Fruit fly (Drosophila melanogaster) whole organism, embryonic: ENCODE measurements around the gene Rpn1.

Source experiments
- Antp ChIP-seq: fragments of 200-800 bp; sonication (Bioruptor generic); optimal IDR thresholded peaks from 3 replicates; lab custom pipeline; 2016; ENCODE audit warnings: missing biosample characterization, missing genetic modification characterization
- Atf3 ChIP-seq: fragments of 200-800 bp; sonication (Bioruptor generic); optimal IDR thresholded peaks from 3 replicates; lab custom pipeline; 2016; ENCODE audit warnings: missing biosample characterization, missing genetic modification characterization
- Bdp1 ChIP-seq: fragments of 200-800 bp; sonication (Bioruptor generic); optimal IDR thresholded peaks from 3 replicates; lab custom pipeline; 2016; ENCODE audit warnings: missing biosample characterization, missing genetic modification characterization
- CG1024 ChIP-seq: fragments of 200-800 bp; sonication (Bioruptor generic); IDR thresholded peaks from 2 replicates; pipeline ENCODE4 v1.3.6; 2022; ENCODE audit warnings: missing biosample characterization, missing genetic modification characterization
- CG10543 ChIP-seq: fragments of 200-800 bp; sonication (Bioruptor generic); optimal IDR thresholded peaks from 3 replicates; lab custom pipeline; 2017; ENCODE audit warnings: missing biosample characterization, mild to moderate bottlenecking, missing genetic modification characterization, moderate library complexity
- CG10979 ChIP-seq: fragments of 200-800 bp; sonication (Bioruptor generic); optimal IDR thresholded peaks from 2 replicates; lab custom pipeline; 2018; ENCODE audit warnings: missing biosample characterization, mild to moderate bottlenecking, missing genetic modification characterization, moderate library complexity
- CG11085 ChIP-seq: fragments of 200-800 bp; sonication (Bioruptor generic); IDR thresholded peaks from 2 replicates; pipeline ENCODE4 v1.3.6; 2022; ENCODE audit warnings: missing biosample characterization, missing genetic modification characterization
- CG11695 ChIP-seq: fragments of 200-800 bp; sonication (Bioruptor generic); IDR thresholded peaks from 3 replicates; pipeline ENCODE4 v1.3.6; 2022; ENCODE audit warnings: missing biosample characterization, missing genetic modification characterization
- CG12236 ChIP-seq: fragments of 200-800 bp; sonication (Bioruptor generic); optimal IDR thresholded peaks from 2 replicates; lab custom pipeline; 2016; ENCODE audit warnings: missing biosample characterization, missing genetic modification characterization
- CG12659 ChIP-seq: fragments of 200-800 bp; sonication (Bioruptor generic); optimal IDR thresholded peaks from 3 replicates; lab custom pipeline; 2017; ENCODE audit warnings: mild to moderate bottlenecking, missing biosample characterization, missing genetic modification reagents, missing genetic modification characterization
- CG15601 ChIP-seq: fragments of 200-800 bp; sonication (Bioruptor generic); optimal IDR thresholded peaks from 3 replicates; lab custom pipeline; 2019; ENCODE audit warnings: missing biosample characterization, mild to moderate bottlenecking, missing genetic modification characterization, moderate library complexity
- CG17328 ChIP-seq: fragments of 200-800 bp; sonication (Bioruptor generic); IDR thresholded peaks from 2 replicates; pipeline ENCODE4 v1.3.6; 2022; ENCODE audit warnings: missing biosample characterization, missing genetic modification characterization
- CG17385 ChIP-seq: fragments of 200-800 bp; sonication (Bioruptor generic); optimal IDR thresholded peaks from 3 replicates; lab custom pipeline; 2018; ENCODE audit warnings: missing biosample characterization, mild to moderate bottlenecking, missing genetic modification characterization
- CG18011 ChIP-seq: fragments of 200-800 bp; sonication (Bioruptor generic); optimal IDR thresholded peaks from 2 replicates; lab custom pipeline; 2017; ENCODE audit warnings: missing biosample characterization, missing genetic modification characterization, mild to moderate bottlenecking, moderate library complexity, missing genotype
- CG4404 ChIP-seq: fragments of 200-800 bp; sonication (Bioruptor generic); IDR thresholded peaks from 2 replicates; pipeline ENCODE4 v1.3.6; 2022; ENCODE audit warnings: missing biosample characterization, missing genetic modification characterization
- CG4730 ChIP-seq: fragments of 200-800 bp; sonication (Bioruptor generic); IDR thresholded peaks from 2 replicates; pipeline ENCODE4 v1.3.6; 2022; ENCODE audit warnings: missing biosample characterization, missing genetic modification characterization
- CG6175 ChIP-seq: fragments of 200-800 bp; sonication (Bioruptor generic); IDR thresholded peaks from 3 replicates; pipeline ENCODE4 v1.3.6; 2022; ENCODE audit warnings: missing biosample characterization, missing genetic modification characterization
- CG6813 ChIP-seq: fragments of 200-800 bp; sonication (Bioruptor generic); optimal IDR thresholded peaks from 2 replicates; lab custom pipeline; 2017; ENCODE audit warnings: missing biosample characterization, missing genetic modification characterization, mild to moderate bottlenecking, moderate library complexity, missing genetic modification reagents
- CG7745 ChIP-seq: fragments of 200-800 bp; sonication (Bioruptor generic); optimal IDR thresholded peaks from 2 replicates; lab custom pipeline; 2018; ENCODE audit warnings: missing biosample characterization, mild to moderate bottlenecking, missing genetic modification characterization, moderate library complexity
- CG9437 ChIP-seq: fragments of 200-800 bp; sonication (Bioruptor generic); optimal IDR thresholded peaks from 2 replicates; lab custom pipeline; 2018; ENCODE audit warnings: missing biosample characterization, mild to moderate bottlenecking, missing genetic modification characterization
- CTCF ChIP-seq: fragments of 200-800 bp; sonication (Bioruptor generic); optimal IDR thresholded peaks from 2 replicates; lab custom pipeline; 2017; ENCODE audit warnings: missing biosample characterization, mild to moderate bottlenecking, missing genetic modification characterization, moderate library complexity
- Deaf1 ChIP-seq: fragments of 200-800 bp; optimal IDR thresholded peaks from 3 replicates; lab custom pipeline; 2019; ENCODE audit warnings: missing biosample characterization, mild to moderate bottlenecking, missing genetic modification characterization, moderate library complexity
- Dfd ChIP-seq, 2 experiments: fragments of >200 bp; optimal IDR thresholded peaks; 2 replicates each; lab custom pipeline; 2017; ENCODE audit warnings: missing biosample characterization in 2 of 2, missing genetic modification characterization in 2 of 2
- Dp ChIP-seq: fragments of 200-800 bp; sonication (Bioruptor generic); optimal IDR thresholded peaks from 2 replicates; lab custom pipeline; 2018; ENCODE audit warnings: missing biosample characterization, mild to moderate bottlenecking, missing genetic modification characterization, moderate library complexity
- ERR ChIP-seq: fragments of 200-800 bp; sonication (Bioruptor generic); optimal IDR thresholded peaks from 2 replicates; lab custom pipeline; 2016; ENCODE audit warnings: missing biosample characterization, missing genetic modification characterization
- Fer2 ChIP-seq: fragments of 200-800 bp; sonication (Bioruptor generic); optimal IDR thresholded peaks from 2 replicates; lab custom pipeline; 2018; ENCODE audit warnings: missing biosample characterization, mild to moderate bottlenecking, missing genetic modification characterization, moderate library complexity
- H2.0 ChIP-seq: fragments of 200-800 bp; sonication (Bioruptor generic); IDR thresholded peaks from 2 replicates; pipeline ENCODE4 v1.3.6; 2022; ENCODE audit warnings: missing biosample characterization, missing genetic modification characterization
- Max ChIP-seq: fragments of 200-800 bp; sonication (Bioruptor generic); optimal IDR thresholded peaks from 2 replicates; lab custom pipeline; 2016; ENCODE audit warnings: missing biosample characterization, mild to moderate bottlenecking, missing genetic modification characterization
- NfI ChIP-seq: fragments of 200-800 bp; sonication (Bioruptor generic); optimal IDR thresholded peaks from 3 replicates; lab custom pipeline; 2018; ENCODE audit warnings: missing biosample characterization, mild to moderate bottlenecking, missing genetic modification characterization, moderate library complexity
- Rfx ChIP-seq: fragments of 200-800 bp; sonication (Bioruptor generic); IDR thresholded peaks from 2 replicates; pipeline ENCODE4 v1.3.6; 2022; ENCODE audit warnings: missing biosample characterization, missing genetic modification characterization
- Sox102F ChIP-seq: fragments of 200-800 bp; sonication (Bioruptor generic); optimal IDR thresholded peaks from 2 replicates; lab custom pipeline; 2018; ENCODE audit warnings: missing biosample characterization, mild to moderate bottlenecking, missing genetic modification characterization, moderate library complexity
- Xrp1 ChIP-seq: fragments of 200-800 bp; sonication (Bioruptor generic); IDR thresholded peaks from 2 replicates; pipeline ENCODE4 v1.3.6; 2022; ENCODE audit warnings: missing biosample characterization, missing genetic modification characterization
- ab ChIP-seq: fragments of 200-800 bp; sonication (Bioruptor generic); optimal IDR thresholded peaks from 2 replicates; lab custom pipeline; 2016; ENCODE audit warnings: missing biosample characterization, missing genetic modification characterization
- bowl ChIP-seq: fragments of 200-800 bp; sonication (Bioruptor generic); IDR thresholded peaks from 2 replicates; pipeline ENCODE4 v1.3.6; 2022; ENCODE audit warnings: missing biosample characterization, missing genetic modification characterization
- chinmo ChIP-seq: fragments of 200-800 bp; sonication (Bioruptor generic); IDR thresholded peaks from 4 replicates; pipeline ENCODE4 v1.3.6; 2022; ENCODE audit warnings: missing biosample characterization, missing genetic modification characterization; ENCODE audit not compliant: partially characterized antibody
- gce ChIP-seq: fragments of 200-800 bp; sonication (Bioruptor generic); IDR thresholded peaks from 3 replicates; pipeline ENCODE4 v1.3.6; 2022; ENCODE audit warnings: missing biosample characterization, missing genetic modification characterization
- gem ChIP-seq: fragments of 200-800 bp; sonication (Bioruptor generic); optimal IDR thresholded peaks from 2 replicates; lab custom pipeline; 2019; ENCODE audit warnings: missing biosample characterization, mild to moderate bottlenecking, missing genetic modification characterization, moderate library complexity
- gsb-n ChIP-seq: fragments of 200-800 bp; sonication (Bioruptor generic); optimal IDR thresholded peaks from 3 replicates; lab custom pipeline; 2018; ENCODE audit warnings: missing biosample characterization, mild to moderate bottlenecking, missing genetic modification characterization
- her ChIP-seq: fragments of 200-800 bp; sonication (Bioruptor generic); optimal IDR thresholded peaks from 2 replicates; lab custom pipeline; 2016; ENCODE audit warnings: missing biosample characterization, missing genetic modification characterization
- hkb ChIP-seq, 2 experiments: fragments of 200-800 bp in 1 of 2; fragments of >200 bp in 1 of 2; sonication (Bioruptor generic) in 1 of 2; IDR thresholded peaks in 1 of 2; optimal IDR thresholded peaks in 1 of 2; 2 replicates each; pipeline versions ENCODE4 v1.3.6 to Lab custom; 2017 to 2022; ENCODE audit warnings: missing biosample characterization in 1 of 2, missing genetic modification characterization in 1 of 2
- kah ChIP-seq: fragments of 200-800 bp; sonication (Bioruptor generic); optimal IDR thresholded peaks from 2 replicates; lab custom pipeline; 2018; ENCODE audit warnings: missing biosample characterization, mild to moderate bottlenecking, missing genetic modification characterization
- mirr ChIP-seq: fragments of 200-800 bp; sonication (Bioruptor generic); optimal IDR thresholded peaks from 3 replicates; lab custom pipeline; 2018; ENCODE audit warnings: missing biosample characterization, mild to moderate bottlenecking, missing genetic modification characterization
- odd ChIP-seq: fragments of 200-800 bp; sonication (Bioruptor generic); optimal IDR thresholded peaks from 2 replicates; lab custom pipeline; 2017; ENCODE audit warnings: missing biosample characterization, mild to moderate bottlenecking, missing genetic modification characterization
- onecut ChIP-seq: fragments of 200-800 bp; sonication (Bioruptor generic); IDR thresholded peaks from 2 replicates; pipeline ENCODE4 v1.3.6; 2022; ENCODE audit warnings: missing biosample characterization, missing genetic modification characterization
- org-1 ChIP-seq: fragments of 200-800 bp; sonication (Bioruptor generic); optimal IDR thresholded peaks from 2 replicates; lab custom pipeline; 2017; ENCODE audit warnings: missing biosample characterization, missing genetic modification characterization
- peb ChIP-seq: fragments of 200-800 bp; sonication (Bioruptor generic); IDR thresholded peaks from 2 replicates; pipeline ENCODE4 v1.3.6; 2022; ENCODE audit warnings: missing biosample characterization, missing genetic modification characterization
- ro ChIP-seq: fragments of 200-800 bp; sonication (Bioruptor generic); IDR thresholded peaks from 2 replicates; pipeline ENCODE4 v1.3.6; 2022; ENCODE audit warnings: missing biosample characterization, missing genetic modification characterization
- sd ChIP-seq: fragments of 200-800 bp; sonication (Bioruptor generic); optimal IDR thresholded peaks from 3 replicates; lab custom pipeline; 2018; ENCODE audit warnings: missing biosample characterization, mild to moderate bottlenecking, missing genetic modification characterization, moderate library complexity
- seq ChIP-seq: fragments of 200-800 bp; sonication (Bioruptor generic); IDR thresholded peaks from 2 replicates; pipeline ENCODE4 v1.3.6; 2022; ENCODE audit warnings: missing biosample characterization, missing genetic modification characterization
- tio ChIP-seq: fragments of 200-800 bp; sonication (Bioruptor generic); optimal IDR thresholded peaks from 2 replicates; lab custom pipeline; 2017; ENCODE audit warnings: missing biosample characterization, missing genetic modification characterization, inconsistent platforms

The Rpn1 gene

dm6 chr3L:19902560-19903399, 12.1 kb upstream of the Rpn1 start (continued):
- TF ChIP-seq NfI (GFP tag; lab: Kevin White, UChicago) (peak; percentile 93), bowl (GFP tag; lab: Robert Waterston, UW) (peak; percentile 86), Antp (GFP tag; lab: Kevin White, UChicago) (peak; percentile 98), CG7745 (peak; percentile 58), Rfx (GFP tag; lab: Robert Waterston, UW) (peak; percentile 97), CG18011 (peak; percentile 78), Dp (GFP tag; lab: Kevin White, UChicago) (peak; percentile 0), CG6175 (GFP tag; lab: Robert Waterston, UW) (peak; percentile 94), CG11695 (GFP tag; lab: Robert Waterston, UW) (peak; percentile 96), chinmo (GFP tag; lab: Robert Waterston, UW) (0 out of 4 replicates have a peak, but pooled peaks have one; percentile 71), hkb (optimal IDR thresholded peaks at IDR 0.05; lab: Kevin White, UChicago) (no peak), hkb (GFP tag; IDR thresholded peaks at IDR 0.05; lab: Robert Waterston, UW) (peak; percentile 96), tio (peak; percentile 90), seq (peak; percentile 96), peb (GFP tag; lab: Robert Waterston, UW) (peak; percentile 85), Dfd (GFP tag; optimal IDR thresholded peaks at IDR 0.05; lab: Kevin White, UChicago) (no peak), CG6813 (GFP tag; lab: Kevin White, UChicago) (peak; percentile 90), gsb-n (tag; lab: Kevin White, UChicago) (peak; percentile 84), her (GFP tag; lab: Kevin White, UChicago) (peak; percentile 96), odd (peak; percentile 90), Max (GFP tag; lab: Kevin White, UChicago) (peak; percentile 91), Xrp1 (peak; percentile 88), Deaf1 (tag; lab: Kevin White, UChicago) (peak; percentile 91), CG4730 (GFP tag; lab: Robert Waterston, UW) (peak; percentile 92), onecut (GFP tag; lab: Robert Waterston, UW) (peak; percentile 73), CG12236 (GFP tag; lab: Kevin White, UChicago) (peak; percentile 91), CTCF (GFP tag; lab: Kevin White, UChicago) (peak; percentile 51), Fer2 (tag; lab: Kevin White, UChicago) (peak; percentile 69), kah (GFP tag; lab: Kevin White, UChicago) (peak; percentile 75), Bdp1 (GFP tag; lab: Kevin White, UChicago) (peak; percentile 85), CG15601 (tag; lab: Kevin White, UChicago) (peak; percentile 91), CG11085 (GFP tag; lab: Robert Waterston, UW) (peak; percentile 91)
- TF ChIP-seq, all 482 proteins: peak for 419

dm6 chr3L:19903400-19903846, 11.4 kb upstream of the Rpn1 start:
- no peak for TF ChIP-seq Atf3
- TF ChIP-seq H2.0 (GFP tag; lab: Robert Waterston, UW), result no peak
- no peak for TF ChIP-seq CG17385 (GFP tag; lab: Kevin White, UChicago)
- no peak for TF ChIP-seq ERR (GFP tag; lab: Kevin White, UChicago)
- no peak for TF ChIP-seq CG4404 (GFP tag; lab: Robert Waterston, UW)
- no peak for TF ChIP-seq org-1 (GFP tag; lab: Kevin White, UChicago)
- TF ChIP-seq CG10543 (GFP tag; lab: Kevin White, UChicago), result no peak
- TF ChIP-seq ab (GFP tag; lab: Kevin White, UChicago), result peak; percentile 47
- TF ChIP-seq sd (tag; lab: Kevin White, UChicago), result peak; percentile 21
- no peak for TF ChIP-seq gem (tag; lab: Kevin White, UChicago)
- no peak for TF ChIP-seq CG12659
- TF ChIP-seq gce (GFP tag; lab: Robert Waterston, UW), result no peak
- TF ChIP-seq Sox102F (GFP tag; lab: Kevin White, UChicago), result no peak
- TF ChIP-seq CG10979 (tag; lab: Kevin White, UChicago), result no peak
- TF ChIP-seq ro (GFP tag; lab: Robert Waterston, UW), result no peak
- TF ChIP-seq CG9437 (GFP tag; lab: Kevin White, UChicago), result no peak
- no peak for TF ChIP-seq mirr
- TF ChIP-seq CG17328, result no peak
- no peak for TF ChIP-seq CG1024 (GFP tag; lab: Robert Waterston, UW)
